Fruit fly (Drosophila melanogaster) whole organism, pupa: Measurements from ENCODE around the gene CG14647.

Experiments
- CG10348 ChIP-seq: fragments of 200-800 bp; sonication (Bioruptor generic); IDR thresholded peaks from 2 replicates; pipeline ENCODE4 v1.3.6; 2022; ENCODE audit warnings: missing biosample characterization, missing genetic modification characterization
- CG12605 ChIP-seq: fragments of 200-800 bp; sonication (Bioruptor generic); IDR thresholded peaks from 2 replicates; pipeline ENCODE4 v1.3.6; 2022; ENCODE audit warnings: missing biosample characterization, missing genetic modification characterization
- CG13204 ChIP-seq: fragments of 200-800 bp; sonication (Bioruptor generic); optimal IDR thresholded peaks from 2 replicates; lab custom pipeline; 2018; ENCODE audit warnings: missing biosample characterization, mild to moderate bottlenecking, missing genetic modification characterization, moderate library complexity
- CG14655 ChIP-seq: fragments of 200-800 bp; sonication (Bioruptor generic); optimal IDR thresholded peaks from 3 replicates; lab custom pipeline; 2017; ENCODE audit warnings: mild to moderate bottlenecking, missing biosample characterization, missing genetic modification reagents, missing genetic modification characterization
- CG15710 ChIP-seq: fragments of 200-800 bp; sonication (Bioruptor generic); optimal IDR thresholded peaks from 2 replicates; lab custom pipeline; 2018; ENCODE audit warnings: missing biosample characterization, mild to moderate bottlenecking, missing genetic modification characterization, moderate library complexity
- CG17806 ChIP-seq: fragments of 200-800 bp; sonication (Bioruptor generic); optimal IDR thresholded peaks from 2 replicates; lab custom pipeline; 2018; ENCODE audit warnings: missing biosample characterization, mild to moderate bottlenecking, missing genetic modification characterization, moderate library complexity
- CG32121 ChIP-seq: fragments of 200-800 bp; sonication (Bioruptor generic); IDR thresholded peaks from 2 replicates; pipeline ENCODE4 v1.3.6; 2022; ENCODE audit warnings: missing biosample characterization, missing genetic modification characterization
- CG34367 ChIP-seq: fragments of 200-800 bp; sonication (Bioruptor generic); optimal IDR thresholded peaks from 2 replicates; lab custom pipeline; 2018; ENCODE audit warnings: missing biosample characterization, mild to moderate bottlenecking, missing genetic modification characterization
- CG4496 ChIP-seq: fragments of 200-800 bp; sonication (Bioruptor generic); IDR thresholded peaks from 3 replicates; pipeline ENCODE4 v1.3.6; 2022; ENCODE audit warnings: missing biosample characterization, missing genetic modification characterization
- CG8159 ChIP-seq: fragments of 200-800 bp; sonication (Bioruptor generic); optimal IDR thresholded peaks from 3 replicates; lab custom pipeline; 2018; ENCODE audit warnings: missing biosample characterization, mild to moderate bottlenecking, missing genetic modification characterization, moderate library complexity
- CG8301 ChIP-seq: fragments of 200-800 bp; sonication (Bioruptor generic); optimal IDR thresholded peaks from 2 replicates; lab custom pipeline; 2018; ENCODE audit warnings: missing biosample characterization, mild to moderate bottlenecking, missing genetic modification characterization
- CG9948 ChIP-seq: fragments of 200-800 bp; sonication (Bioruptor generic); optimal IDR thresholded peaks from 2 replicates; lab custom pipeline; 2018; ENCODE audit warnings: missing biosample characterization, mild to moderate bottlenecking, missing genetic modification characterization, moderate library complexity
- D1 ChIP-seq: fragments of 200-800 bp; sonication (Bioruptor generic); optimal IDR thresholded peaks from 2 replicates; lab custom pipeline; 2018; ENCODE audit warnings: missing biosample characterization, mild to moderate bottlenecking, missing genetic modification characterization, moderate library complexity
- EcR ChIP-seq: fragments of 200-800 bp; sonication (Bioruptor generic); optimal IDR thresholded peaks from 3 replicates; lab custom pipeline; 2019; ENCODE audit warnings: missing biosample characterization, missing genetic modification characterization, mild to moderate bottlenecking, moderate library complexity, missing genetic modification reagents
- Ets98B ChIP-seq: fragments of 200-800 bp; sonication (Bioruptor generic); IDR thresholded peaks from 2 replicates; pipeline ENCODE4 v1.3.6; 2022; ENCODE audit warnings: missing biosample characterization, missing genetic modification characterization
- Pif1A ChIP-seq: fragments of 200-800 bp; sonication (Bioruptor generic); optimal IDR thresholded peaks from 3 replicates; lab custom pipeline; 2016; ENCODE audit warnings: missing biosample characterization, missing genetic modification characterization
- Pif1B ChIP-seq: fragments of 200-800 bp; sonication (Bioruptor generic); optimal IDR thresholded peaks from 3 replicates; lab custom pipeline; 2016; ENCODE audit warnings: missing biosample characterization, missing genetic modification characterization
- Snoo ChIP-seq: fragments of 200-800 bp; sonication (Bioruptor generic); optimal IDR thresholded peaks from 3 replicates; lab custom pipeline; 2017; ENCODE audit warnings: missing biosample characterization, mild to moderate bottlenecking, missing genetic modification characterization, inconsistent platforms
- fd96Ca ChIP-seq: fragments of 200-800 bp; sonication (Bioruptor generic); IDR thresholded peaks from 3 replicates; pipeline ENCODE4 v1.3.6; 2022; ENCODE audit warnings: missing biosample characterization, missing genetic modification characterization
- gl ChIP-seq: fragments of 200-800 bp; sonication (Bioruptor generic); optimal IDR thresholded peaks from 2 replicates; lab custom pipeline; 2018; ENCODE audit warnings: missing biosample characterization, mild to moderate bottlenecking, missing genetic modification characterization
- rn ChIP-seq: fragments of 200-800 bp; sonication (Bioruptor generic); IDR thresholded peaks from 2 replicates; pipeline ENCODE4 v1.3.6; 2022; ENCODE audit warnings: missing biosample characterization, missing genetic modification characterization

CG14647 gene

dm6 chr3R:4390133-4390532 is 10.2 kb upstream of the CG14647 start, which contains the start of gene CG14646:
Gene CG14646, plus strand, starts transcription at chr3R:4390366.
- TF ChIP-seq EcR, result no peak
- peak; percentile 12; the same call in 1 of the 3 replicates for TF ChIP-seq CG4496

- TF ChIP-seq EcR (no peak), D1 (no peak), CG4496 (0 out of 3 replicates have a peak, but pooled peaks have one; percentile 37), CG9948 (tag; lab: Kevin White, UChicago) (no peak), Ets98B (GFP tag; lab: Robert Waterston, UW) (0 out of 2 replicates have a peak, but pooled peaks have one; percentile 23), CG12605 (0 out of 2 replicates have a peak, but pooled peaks have one; percentile 16)
Observed at dm6 chr3R:4394117-4394516, 6.2 kb upstream of the CG14647 start, which contains the start of gene CG34112. Gene CG34112, minus strand, starts transcription at chr3R:4394259.

- TF ChIP-seq CG9948 (tag; lab: Kevin White, UChicago) (peak; percentile 91), CG8301 (tag; lab: Kevin White, UChicago) (peak; percentile 97), Pif1A (GFP tag; lab: Kevin White, UChicago) (peak; percentile 94), CG14655 (GFP tag; lab: Kevin White, UChicago) (peak; percentile 94), CG8159 (tag; lab: Kevin White, UChicago) (peak; percentile 87), CG13204 (no peak), D1 (peak; percentile 70), Ets98B (GFP tag; lab: Robert Waterston, UW) (peak; percentile 97), CG15710 (tag; lab: Kevin White, UChicago) (peak; percentile 84), Snoo (tag; lab: Kevin White, UChicago) (peak; percentile 88), CG34367 (tag; lab: Kevin White, UChicago) (peak; percentile 85), gl (tag; lab: Kevin White, UChicago) (peak; percentile 82), CG17806 (peak; percentile 88), rn (GFP tag; lab: Robert Waterston, UW) (peak; percentile 89), CG32121 (GFP tag; lab: Robert Waterston, UW) (peak; percentile 95), Pif1B (GFP tag; lab: Kevin White, UChicago) (peak; percentile 97), CG10348 (peak; percentile 84), fd96Ca (GFP tag; lab: Robert Waterston, UW) (peak; percentile 97; the same call in 2 of the 3 replicates), CG4496 (peak; percentile 97), EcR (peak; percentile 6), CG12605 (peak; percentile 94)
Observed at dm6 chr3R:4394654-4395581, 5.4 kb upstream of the CG14647 start.

dm6 chr3R:4397403-4398079 is 2.8 kb upstream of the CG14647 start, which contains the start of gene CG9855:
Gene CG9855, minus strand, starts transcription at chr3R:4397875.
- TF ChIP-seq EcR (no peak), CG8159 (tag; lab: Kevin White, UChicago) (peak; percentile 5)
- TF ChIP-seq, all 21 proteins: peak for 1

dm6 chr3R:4399810-4400496 is 357 bp upstream of the CG14647 start:
- TF ChIP-seq rn (GFP tag; lab: Robert Waterston, UW), result no peak
- no peak for TF ChIP-seq CG14655 (GFP tag; lab: Kevin White, UChicago)
- TF ChIP-seq CG34367 (tag; lab: Kevin White, UChicago), result no peak
- no peak for TF ChIP-seq CG13204
- TF ChIP-seq Snoo (tag; lab: Kevin White, UChicago), result no peak
- TF ChIP-seq CG8159 (tag; lab: Kevin White, UChicago), result peak; percentile 56
- no peak for TF ChIP-seq CG12605
- TF ChIP-seq CG4496, result no peak
- no peak for TF ChIP-seq Pif1A (GFP tag; lab: Kevin White, UChicago)
- TF ChIP-seq Ets98B (GFP tag; lab: Robert Waterston, UW), result no peak; the same call in 1 of the 2 replicates
- no peak for TF ChIP-seq EcR
- no peak for TF ChIP-seq CG8301 (tag; lab: Kevin White, UChicago)
- TF ChIP-seq D1, result no peak
- no peak for TF ChIP-seq gl (tag; lab: Kevin White, UChicago)
- peak; percentile 25 for TF ChIP-seq CG15710 (tag; lab: Kevin White, UChicago)
- 0 out of 3 replicates have a peak, but pooled peaks have one; percentile 30 for TF ChIP-seq fd96Ca (GFP tag; lab: Robert Waterston, UW)
- TF ChIP-seq CG32121 (GFP tag; lab: Robert Waterston, UW), result no peak
- TF ChIP-seq CG9948 (tag; lab: Kevin White, UChicago), result peak; percentile 12
- no peak for TF ChIP-seq CG17806
- no peak for TF ChIP-seq Pif1B (GFP tag; lab: Kevin White, UChicago)
- TF ChIP-seq CG10348, result no peak
